Worm (Caenorhabditis elegans) whole organism, L2 larva: ENCODE data around the gene C06G3.3.

Source experiments
- blmp-1 ChIP-seq: sonication (generic microtip); optimal IDR thresholded peaks from 2 replicates; lab custom pipeline; 2017; ENCODE audit warnings: missing genetic modification characterization, mild to moderate bottlenecking, missing compliant biosample characterization, antibody characterized with exemption, moderate library complexity; ENCODE audit not compliant: insufficient read depth
- ztf-4 ChIP-seq: fragments of 150-350 bp; optimal IDR thresholded peaks from 2 replicates; lab custom pipeline; 2014; ENCODE audit warnings: missing biosample characterization, missing genetic modification characterization

C06G3.3 gene

DNA sequence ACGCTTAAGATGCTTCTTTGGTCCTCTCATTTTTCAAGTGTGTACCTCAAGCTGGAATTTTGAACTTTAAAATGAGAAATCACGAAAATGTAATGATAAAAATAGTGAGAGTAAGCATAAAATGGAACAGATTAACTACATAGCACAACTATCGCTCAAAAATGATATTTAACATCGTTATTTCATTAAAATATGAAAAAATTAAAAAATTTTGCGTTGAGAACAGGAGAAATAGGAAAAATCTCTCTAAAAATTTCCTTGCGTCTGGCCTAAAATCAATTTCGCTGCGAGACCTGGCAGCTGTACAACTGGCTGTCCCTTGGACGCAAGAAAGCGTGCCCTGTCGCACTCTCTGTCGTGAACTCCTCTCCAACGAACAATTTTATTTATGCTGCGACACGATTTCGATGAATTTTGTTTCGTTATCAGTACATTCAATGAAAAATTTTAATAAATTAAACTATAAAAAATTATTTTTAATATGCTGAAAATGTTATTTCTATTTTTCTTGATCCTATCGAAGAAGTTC is 48.8 kb downstream of the C06G3.3 start, which contains the start of gene rps-4 (continued):
- TF ChIP-seq blmp-1 (tag; lab: Kevin White, UChicago) (peak; percentile 43), ztf-4 (tag; lab: Kevin White, UChicago) (peak; percentile 41)
